Worm (Caenorhabditis elegans): ENCODE results near the gene mml-1.

- no peak for TF ChIP-seq C17E4.6 (GFP tag; IDR thresholded peaks at IDR 0.05)
- TF ChIP-seq unc-62 (GFP tag; optimal IDR thresholded peaks at IDR 0.05) = no peak
- no peak for TF ChIP-seq bed-2 (GFP tag; IDR thresholded peaks at IDR 0.05)
- TF ChIP-seq lir-1 (GFP tag; conservative IDR thresholded peaks at IDR 0.05) = no peak
- no peak for TF ChIP-seq let-607 (tag; optimal IDR thresholded peaks at IDR 0.05)
- no peak for TF ChIP-seq ets-4 (GFP tag; optimal IDR thresholded peaks at IDR 0.05)
- TF ChIP-seq ztf-28 (GFP tag; IDR thresholded peaks at IDR 0.05) = no peak
Measured at ce11 chrIII:7395354-7395753, 20.8 kb upstream of the mml-1 start, which contains the start of gene lgc-50.
